Fruit fly (Drosophila melanogaster) whole organism, embryonic: ENCODE measurements around the gene MED27.
A peak's percentile ranks its signal among the peaks of the same experiment; 100 is the strongest.

Experiments used
- Aef1 ChIP-seq: fragments of 200-800 bp; sonication (Bioruptor generic); IDR thresholded peaks from 3 replicates; pipeline ENCODE4 v1.3.6; 2022; ENCODE audit warnings: missing biosample characterization, missing genetic modification characterization
- CG11504 ChIP-seq: fragments of 200-800 bp; sonication (Bioruptor generic); optimal IDR thresholded peaks from 3 replicates; lab custom pipeline; 2019; ENCODE audit warnings: missing biosample characterization, mild to moderate bottlenecking, missing genetic modification characterization, moderate library complexity
- CG11723 ChIP-seq: fragments of 200-800 bp; sonication (Bioruptor generic); optimal IDR thresholded peaks from 2 replicates; lab custom pipeline; 2017; ENCODE audit warnings: missing biosample characterization, mild to moderate bottlenecking, missing genetic modification characterization
- CG12299 ChIP-seq: fragments of 200-800 bp; sonication (Bioruptor generic); optimal IDR thresholded peaks from 2 replicates; lab custom pipeline; 2018; ENCODE audit warnings: missing biosample characterization, mild to moderate bottlenecking, missing genetic modification characterization
- CG12659 ChIP-seq: fragments of 200-800 bp; sonication (Bioruptor generic); optimal IDR thresholded peaks from 3 replicates; lab custom pipeline; 2017; ENCODE audit warnings: mild to moderate bottlenecking, missing biosample characterization, missing genetic modification reagents, missing genetic modification characterization
- CG13424 ChIP-seq: fragments of 200-800 bp; sonication (Bioruptor generic); optimal IDR thresholded peaks from 2 replicates; lab custom pipeline; 2019; ENCODE audit warnings: missing biosample characterization, mild to moderate bottlenecking, missing genetic modification characterization, moderate library complexity
- CG15011 ChIP-seq: fragments of 200-800 bp; sonication (Bioruptor generic); optimal IDR thresholded peaks from 3 replicates; lab custom pipeline; 2018; ENCODE audit warnings: missing biosample characterization, mild to moderate bottlenecking, missing genetic modification characterization
- CG1792 ChIP-seq: fragments of 200-800 bp; sonication (Bioruptor generic); optimal IDR thresholded peaks from 2 replicates; lab custom pipeline; 2016; ENCODE audit warnings: missing biosample characterization, missing genetic modification characterization
- CG18262 ChIP-seq: fragments of 200-800 bp; optimal IDR thresholded peaks from 3 replicates; lab custom pipeline; 2019; ENCODE audit warnings: missing biosample characterization, mild to moderate bottlenecking, missing genetic modification characterization, moderate library complexity
- CG3281 ChIP-seq: fragments of 200-800 bp; sonication (Bioruptor generic); optimal IDR thresholded peaks from 3 replicates; lab custom pipeline; 2017; ENCODE audit warnings: missing biosample characterization, mild to moderate bottlenecking, missing genetic modification characterization
- CG34224 ChIP-seq: fragments of 200-800 bp; sonication (Bioruptor generic); IDR thresholded peaks from 3 replicates; pipeline ENCODE4 v1.3.6; 2022; ENCODE audit warnings: missing biosample characterization, missing genetic modification characterization; ENCODE audit not compliant: partially characterized antibody
- CG4282 ChIP-seq: fragments of 200-800 bp; sonication (Bioruptor generic); optimal IDR thresholded peaks from 2 replicates; lab custom pipeline; 2016; ENCODE audit warnings: missing biosample characterization, missing genetic modification characterization
- CG43689 ChIP-seq: fragments of 200-800 bp; sonication (Bioruptor generic); IDR thresholded peaks from 2 replicates; pipeline ENCODE4 v1.3.6; 2022; ENCODE audit warnings: missing biosample characterization, missing genetic modification characterization
- CG5180 ChIP-seq: fragments of 200-800 bp; sonication (Bioruptor generic); optimal IDR thresholded peaks from 3 replicates; lab custom pipeline; 2017; ENCODE audit warnings: missing biosample characterization, missing genetic modification characterization, mild to moderate bottlenecking, moderate library complexity, missing genetic modification reagents
- CG6683 ChIP-seq: fragments of 200-800 bp; sonication (Bioruptor generic); optimal IDR thresholded peaks from 2 replicates; lab custom pipeline; 2017; ENCODE audit warnings: missing biosample characterization, mild to moderate bottlenecking, missing genetic modification characterization, missing genetic modification reagents
- CG8290 ChIP-seq, 3 experiments: fragments of 200-800 bp; sonication (Bioruptor generic); optimal IDR thresholded peaks; 2 replicates each; lab custom pipeline; 2016 to 2019; ENCODE audit warnings: missing biosample characterization in 3 of 3, missing genetic modification characterization in 3 of 3, mild to moderate bottlenecking in 2 of 3, moderate library complexity in 1 of 3
- CG8388 ChIP-seq: fragments of 200-800 bp; sonication (Bioruptor generic); optimal IDR thresholded peaks from 2 replicates; lab custom pipeline; 2019; ENCODE audit warnings: missing biosample characterization, mild to moderate bottlenecking, missing genetic modification characterization, moderate library complexity
- CG8765 ChIP-seq: fragments of 200-800 bp; sonication (Bioruptor generic); IDR thresholded peaks from 2 replicates; pipeline ENCODE4 v1.3.6; 2022; ENCODE audit warnings: missing biosample characterization, missing genetic modification characterization
- CG9817 ChIP-seq: fragments of 200-800 bp; sonication (Bioruptor generic); optimal IDR thresholded peaks from 2 replicates; lab custom pipeline; 2018; ENCODE audit warnings: missing biosample characterization, mild to moderate bottlenecking, missing genetic modification characterization, moderate library complexity
- CHES-1-like ChIP-seq: fragments of 200-800 bp; sonication (Bioruptor generic); optimal IDR thresholded peaks from 2 replicates; lab custom pipeline; 2016; ENCODE audit warnings: missing biosample characterization, missing genetic modification characterization
- Dad ChIP-seq: fragments of 200-800 bp; sonication (Bioruptor generic); optimal IDR thresholded peaks from 3 replicates; lab custom pipeline; 2016; ENCODE audit warnings: missing biosample characterization, missing genetic modification characterization
- Dbx ChIP-seq: fragments of 200-800 bp; sonication (Bioruptor generic); IDR thresholded peaks from 3 replicates; pipeline ENCODE4 v1.3.6; 2022; ENCODE audit warnings: missing biosample characterization, missing genetic modification characterization
- Deaf1 ChIP-seq: fragments of 200-800 bp; optimal IDR thresholded peaks from 3 replicates; lab custom pipeline; 2019; ENCODE audit warnings: missing biosample characterization, mild to moderate bottlenecking, missing genetic modification characterization, moderate library complexity
- Dp ChIP-seq: fragments of 200-800 bp; sonication (Bioruptor generic); optimal IDR thresholded peaks from 2 replicates; lab custom pipeline; 2018; ENCODE audit warnings: missing biosample characterization, mild to moderate bottlenecking, missing genetic modification characterization, moderate library complexity
- Hand ChIP-seq: fragments of 200-800 bp; sonication (Bioruptor generic); optimal IDR thresholded peaks from 2 replicates; lab custom pipeline; 2017; ENCODE audit warnings: mild to moderate bottlenecking, missing biosample characterization, missing genetic modification reagents, missing genetic modification characterization
- Nf-YA ChIP-seq: fragments of 200-800 bp; sonication (Bioruptor generic); IDR thresholded peaks from 2 replicates; pipeline ENCODE4 v1.3.6; 2022; ENCODE audit warnings: missing biosample characterization, missing genetic modification characterization
- Sry-β ChIP-seq: fragments of 200-800 bp; sonication (Bioruptor generic); optimal IDR thresholded peaks from 2 replicates; lab custom pipeline; 2018; ENCODE audit warnings: missing biosample characterization, mild to moderate bottlenecking, missing genetic modification characterization, moderate library complexity
- Usf ChIP-seq: fragments of 200-800 bp; sonication (Bioruptor generic); optimal IDR thresholded peaks from 2 replicates; lab custom pipeline; 2017; ENCODE audit warnings: missing genotype, missing biosample characterization, missing genetic modification characterization
- Vsx1 ChIP-seq: fragments of 200-800 bp; sonication (Bioruptor generic); optimal IDR thresholded peaks from 2 replicates; lab custom pipeline; 2017; ENCODE audit warnings: missing biosample characterization, mild to moderate bottlenecking, missing genetic modification characterization, missing genetic modification reagents
- abd-A ChIP-seq: fragments of 200-800 bp; sonication (Bioruptor generic); optimal IDR thresholded peaks from 3 replicates; lab custom pipeline; 2019; ENCODE audit warnings: missing biosample characterization, mild to moderate bottlenecking, missing genetic modification characterization, moderate library complexity
- cato ChIP-seq: fragments of 200-800 bp; sonication (Bioruptor generic); optimal IDR thresholded peaks from 2 replicates; lab custom pipeline; 2016; ENCODE audit warnings: missing biosample characterization, missing genetic modification characterization, borderline replicate concordance
- chif ChIP-seq, 2 experiments: fragments of 200-800 bp; sonication (Bioruptor generic); optimal IDR thresholded peaks; 3 replicates each; lab custom pipeline; 2016; ENCODE audit warnings: missing biosample characterization in 2 of 2, missing genetic modification characterization in 2 of 2
- corto ChIP-seq: fragments of 200-800 bp; sonication (Bioruptor generic); optimal IDR thresholded peaks from 2 replicates; lab custom pipeline; 2016; ENCODE audit warnings: missing biosample characterization, mild to moderate bottlenecking, missing genetic modification characterization, moderate library complexity
- crol ChIP-seq: fragments of 200-800 bp; sonication (Bioruptor generic); IDR thresholded peaks from 2 replicates; pipeline ENCODE4 v1.3.6; 2022; ENCODE audit warnings: missing biosample characterization, missing genetic modification characterization
- dati ChIP-seq: fragments of 200-800 bp; sonication (Bioruptor generic); IDR thresholded peaks from 2 replicates; pipeline ENCODE4 v1.3.6; 2022; ENCODE audit warnings: missing biosample characterization, missing genetic modification characterization
- disco-r ChIP-seq: fragments of 200-800 bp; sonication (Bioruptor generic); optimal IDR thresholded peaks from 2 replicates; lab custom pipeline; 2016; ENCODE audit warnings: missing biosample characterization, missing genetic modification characterization
- eyg ChIP-seq: fragments of 200-800 bp; sonication (Bioruptor generic); optimal IDR thresholded peaks from 3 replicates; lab custom pipeline; 2016; ENCODE audit warnings: missing biosample characterization, missing genetic modification characterization
- fru ChIP-seq: fragments of >200 bp; optimal IDR thresholded peaks from 2 replicates; lab custom pipeline; 2017
- gsb-n ChIP-seq: fragments of 200-800 bp; sonication (Bioruptor generic); optimal IDR thresholded peaks from 3 replicates; lab custom pipeline; 2018; ENCODE audit warnings: missing biosample characterization, mild to moderate bottlenecking, missing genetic modification characterization
- hth ChIP-seq: fragments of >200 bp; optimal IDR thresholded peaks from 2 replicates; lab custom pipeline; 2017; ENCODE audit warnings: inconsistent platforms
- kah ChIP-seq: fragments of 200-800 bp; sonication (Bioruptor generic); optimal IDR thresholded peaks from 2 replicates; lab custom pipeline; 2018; ENCODE audit warnings: missing biosample characterization, mild to moderate bottlenecking, missing genetic modification characterization
- ken ChIP-seq: fragments of 200-800 bp; sonication (Bioruptor generic); IDR thresholded peaks from 3 replicates; pipeline ENCODE4 v1.3.6; 2022; ENCODE audit warnings: missing biosample characterization, missing genetic modification characterization
- pnt ChIP-seq: fragments of 200-800 bp; sonication (Bioruptor generic); optimal IDR thresholded peaks from 3 replicates; lab custom pipeline; 2016; ENCODE audit warnings: missing biosample characterization, missing genetic modification characterization
- salm ChIP-seq: fragments of 200-800 bp; sonication (Bioruptor generic); optimal IDR thresholded peaks from 2 replicates; lab custom pipeline; 2018; ENCODE audit warnings: missing biosample characterization, mild to moderate bottlenecking, missing genetic modification characterization
- slou ChIP-seq: fragments of 200-800 bp; sonication (Bioruptor generic); optimal IDR thresholded peaks from 3 replicates; lab custom pipeline; 2016; ENCODE audit warnings: missing biosample characterization, missing genetic modification characterization
- sqz ChIP-seq: fragments of 200-800 bp; sonication (Bioruptor generic); optimal IDR thresholded peaks from 3 replicates; lab custom pipeline; 2018; ENCODE audit warnings: missing biosample characterization, mild to moderate bottlenecking, missing genetic modification characterization
- tap ChIP-seq: fragments of 200-800 bp; optimal IDR thresholded peaks from 3 replicates; lab custom pipeline; 2019; ENCODE audit warnings: missing biosample characterization, mild to moderate bottlenecking, missing genetic modification characterization, moderate library complexity
- unc-4 ChIP-seq: fragments of 200-800 bp; sonication (Bioruptor generic); IDR thresholded peaks from 2 replicates; pipeline ENCODE4 v1.3.6; 2022; ENCODE audit warnings: missing biosample characterization, missing genetic modification characterization; ENCODE audit not compliant: partially characterized antibody
- vfl ChIP-seq: fragments of 200-800 bp; sonication (Bioruptor generic); optimal IDR thresholded peaks from 2 replicates; lab custom pipeline; 2016; ENCODE audit warnings: missing biosample characterization, missing genetic modification characterization
- vvl ChIP-seq: fragments of 200-800 bp; sonication (Bioruptor generic); IDR thresholded peaks from 2 replicates; pipeline ENCODE4 v1.3.6; 2022; ENCODE audit warnings: missing biosample characterization, missing genetic modification characterization
- zfh2 ChIP-seq: fragments of 200-800 bp; sonication (Bioruptor generic); optimal IDR thresholded peaks from 2 replicates; lab custom pipeline; 2016; ENCODE audit warnings: missing biosample characterization, missing genetic modification characterization

MED27 gene

DNA sequence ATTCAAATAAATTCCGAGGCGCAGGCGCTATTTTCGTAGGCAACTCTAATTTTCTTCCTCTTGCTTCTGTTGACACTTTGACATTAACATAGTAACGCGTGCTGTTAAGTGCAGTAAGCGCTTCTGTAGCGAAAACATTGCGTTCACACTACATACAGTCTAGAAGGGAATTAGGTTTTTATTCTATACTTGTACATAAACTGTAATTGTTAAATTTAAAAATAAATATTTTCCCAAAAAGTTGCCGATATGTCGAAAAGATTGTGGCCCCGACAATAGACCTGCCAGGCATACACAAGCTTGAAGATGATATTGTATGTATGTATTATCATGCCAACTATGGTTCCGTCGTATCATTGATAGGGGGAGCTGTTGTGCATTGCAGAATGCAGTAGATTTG is 48.5 kb upstream of the MED27 start, which contains the start of gene asl (continued):
- TF ChIP-seq Hand (GFP tag; lab: Kevin White, UChicago) (no peak), CG12299 (tag; lab: Kevin White, UChicago) (peak; percentile 50), Vsx1 (GFP tag; lab: Kevin White, UChicago) (no peak), cato (no peak), Usf (no peak), dati (GFP tag; lab: Robert Waterston, UW) (0 out of 2 replicates have a peak, but pooled peaks have one; percentile 25), zfh2 (peak; percentile 51), CG8388 (GFP tag; lab: Kevin White, UChicago) (peak; percentile 57), hth (lab: Kevin White, UChicago) (no peak), sqz (no peak), eyg (GFP tag; lab: Kevin White, UChicago) (peak; percentile 32), CG8765 (GFP tag; lab: Robert Waterston, UW) (peak; percentile 63), CG15011 (no peak), CG6683 (GFP tag; lab: Kevin White, UChicago) (peak; percentile 19), slou (GFP tag; lab: Kevin White, UChicago) (no peak), gsb-n (tag; lab: Kevin White, UChicago) (no peak), kah (no peak), Aef1 (no peak; the same call in 2 of the 3 replicates), CG4282 (GFP tag; lab: Kevin White, UChicago) (no peak), Deaf1 (tag; lab: Kevin White, UChicago) (peak; percentile 47), CG5180 (GFP tag; lab: Kevin White, UChicago) (no peak), vfl (GFP tag; lab: Kevin White, UChicago) (peak; percentile 16), vvl (GFP tag; lab: Robert Waterston, UW) (peak; percentile 69), Sry-β (GFP tag; lab: Kevin White, UChicago) (peak; percentile 19), CG11723 (peak; percentile 15), chif (GFP tag; optimal IDR thresholded peaks at IDR 0.05; lab: Kevin White, UChicago) (peak; percentile 8 to 59), fru (lab: Kevin White, UChicago) (no peak), Dp (GFP tag; lab: Kevin White, UChicago) (peak; percentile 84), CHES-1-like (GFP tag; lab: Kevin White, UChicago) (peak; percentile 58), unc-4 (GFP tag; lab: Robert Waterston, UW) (no peak), corto (GFP tag; lab: Kevin White, UChicago) (peak; percentile 25), CG11504 (tag; lab: Kevin White, UChicago) (no peak), abd-A (tag; lab: Kevin White, UChicago) (no peak), Dad (peak; percentile 7), pnt (GFP tag; lab: Kevin White, UChicago) (peak; percentile 45), salm (no peak), Dbx (GFP tag; lab: Robert Waterston, UW) (peak; percentile 57; the same call in 1 of the 3 replicates), CG3281 (peak; percentile 61), CG34224 (GFP tag; lab: Robert Waterston, UW) (no peak), CG12659 (GFP tag; lab: Kevin White, UChicago) (peak; percentile 88), CG9817 (tag; lab: Kevin White, UChicago) (peak; percentile 77), CG8290 (GFP tag; optimal IDR thresholded peaks at IDR 0.05; lab: Kevin White, UChicago) (peak; percentile 86), CG8290 (tag; optimal IDR thresholded peaks at IDR 0.05; lab: Kevin White, UChicago) (peak in 1 of 2 experiments; percentile 77), crol (no peak), CG1792 (GFP tag; lab: Kevin White, UChicago) (peak; percentile 24), disco-r (GFP tag; lab: Kevin White, UChicago) (peak; percentile 54), CG18262 (tag; lab: Kevin White, UChicago) (peak; percentile 61), CG13424 (tag; lab: Kevin White, UChicago) (peak; percentile 79), tap (no peak), ken (peak; percentile 65; the same call in 1 of the 3 replicates), Nf-YA (GFP tag; lab: Robert Waterston, UW) (no peak), CG43689 (GFP tag; lab: Robert Waterston, UW) (no peak)
